Fruit fly (Drosophila melanogaster): ENCODE data around the gene CG31371.
A peak's percentile ranks its signal among the peaks of the same experiment; 100 is the strongest.

CG31371 gene

dm6 chr3R:30470690-30471089 is 32.6 kb downstream of the CG31371 start:
- no peak for TF ChIP-seq CG8478 (optimal IDR thresholded peaks at IDR 0.05)
- no peak for TF ChIP-seq CTCF (optimal IDR thresholded peaks at IDR 0.05)

- peak; percentile 21 to 58 for TF ChIP-seq CTCF (optimal IDR thresholded peaks at IDR 0.05)
- TF ChIP-seq CG8478 (optimal IDR thresholded peaks at IDR 0.05): no peak
Measured at dm6 chr3R:30467062-30467461, 36.2 kb downstream of the CG31371 start.

- TF ChIP-seq CG8478 (optimal IDR thresholded peaks at IDR 0.05): no peak
Measured at dm6 chr3R:30466515-30466914, 36.8 kb downstream of the CG31371 start.

dm6 chr3R:30465775-30466494 is 37.4 kb downstream of the CG31371 start, which contains the start of gene PH4alphaEFB:
PH4alphaEFB (plus strand) TSS chr3R:30466050.
- TF ChIP-seq CTCF (optimal IDR thresholded peaks at IDR 0.05) (no peak), CG8478 (optimal IDR thresholded peaks at IDR 0.05) (no peak)

- TF ChIP-seq CTCF (optimal IDR thresholded peaks at IDR 0.05) (no peak), CG8478 (optimal IDR thresholded peaks at IDR 0.05) (no peak)
Measured at dm6 chr3R:30464244-30464643, 39.1 kb downstream of the CG31371 start.

dm6 chr3R:30461608-30462243 is 41.6 kb downstream of the CG31371 start:
- TF ChIP-seq CG8478 (optimal IDR thresholded peaks at IDR 0.05) (no peak), CTCF (optimal IDR thresholded peaks at IDR 0.05) (no peak)

- TF ChIP-seq CTCF (optimal IDR thresholded peaks at IDR 0.05) (no peak), CG8478 (optimal IDR thresholded peaks at IDR 0.05) (no peak)
Measured at dm6 chr3R:30460187-30460586, 43.1 kb downstream of the CG31371 start.

- no peak for TF ChIP-seq CG8478 (optimal IDR thresholded peaks at IDR 0.05)
- peak; percentile 7 to 14 for TF ChIP-seq CTCF (optimal IDR thresholded peaks at IDR 0.05)
Measured at dm6 chr3R:30459066-30459935, 44.0 kb downstream of the CG31371 start, which contains the start of the genes CG2224 and CDase. CG2224 (minus strand) TSS chr3R:30459300. CDase (plus strand) TSS chr3R:30459521.

- TF ChIP-seq CTCF (optimal IDR thresholded peaks at IDR 0.05) (peak in 1 of 2 experiments; percentile 64), CG8478 (optimal IDR thresholded peaks at IDR 0.05) (no peak)
Measured at dm6 chr3R:30455817-30456544, 47.3 kb downstream of the CG31371 start, which contains the start of gene aralar1. aralar1 (minus strand) TSS chr3R:30455867.

- TF ChIP-seq CTCF (optimal IDR thresholded peaks at IDR 0.05) (no peak), CG8478 (optimal IDR thresholded peaks at IDR 0.05) (no peak)
Measured at dm6 chr3R:30454442-30454841, 48.9 kb downstream of the CG31371 start.

- no peak for TF ChIP-seq CTCF (optimal IDR thresholded peaks at IDR 0.05)
- no peak for TF ChIP-seq CG8478 (optimal IDR thresholded peaks at IDR 0.05)
Measured at dm6 chr3R:30453236-30453635, 50.1 kb downstream of the CG31371 start.

Measured in S2 (cell line).